Worm (Caenorhabditis elegans) whole organism, young adult: Measurements from ENCODE around the gene scl-26.

Source experiments
- B0336.3 ChIP-seq: fragments of 200-800 bp; sonication (Bioruptor generic); IDR thresholded peaks from 2 replicates; pipeline ENCODE4 v1.3.6; 2022; ENCODE audit warnings: missing genetic modification characterization, missing compliant biosample characterization
- F49E8.2 ChIP-seq: sonication (generic microtip); optimal IDR thresholded peaks from 3 replicates; lab custom pipeline; 2017; ENCODE audit warnings: missing genetic modification characterization, mild to moderate bottlenecking, missing compliant biosample characterization, antibody characterized with exemption, moderate library complexity; ENCODE audit not compliant: insufficient read depth
- Y95B8A.8 ChIP-seq: fragments of 200-800 bp; sonication (Bioruptor generic); IDR thresholded peaks from 2 replicates; pipeline ENCODE4 v1.3.6; 2022; ENCODE audit warnings: missing genetic modification reagents, missing genetic modification characterization, missing compliant biosample characterization
- ZK185.1 ChIP-seq: sonication (generic microtip); optimal IDR thresholded peaks from 2 replicates; lab custom pipeline; 2016; ENCODE audit warnings: mild to moderate bottlenecking, missing genetic modification characterization, missing compliant biosample characterization; ENCODE audit not compliant: poor library complexity, severe bottlenecking
- ama-1 ChIP-seq, 3 experiments: fragments of 150-350 bp in 1 of 3; sonication (generic microtip) in 2 of 3; optimal IDR thresholded peaks; 2 replicates each; lab custom pipeline; 2014 to 2018; ENCODE audit warnings: missing biosample characterization in 2 of 3, missing genetic modification characterization in 2 of 3, missing genetic modification reagents in 2 of 3
- atf-7 ChIP-seq: sonication (generic microtip); optimal IDR thresholded peaks from 2 replicates; lab custom pipeline; 2017; ENCODE audit warnings: mild to moderate bottlenecking, missing genetic modification characterization, missing compliant biosample characterization
- athp-1 ChIP-seq: sonication (generic microtip); optimal IDR thresholded peaks from 2 replicates; lab custom pipeline; 2017; ENCODE audit warnings: mild to moderate bottlenecking, missing genetic modification characterization, missing compliant biosample characterization
- attf-3 ChIP-seq: fragments of 200-800 bp; sonication (Bioruptor generic); conservative IDR thresholded peaks from 2 replicates; pipeline ENCODE4 v1.3.6; 2022; ENCODE audit warnings: missing genetic modification reagents, missing genetic modification characterization, missing compliant biosample characterization
- attf-5 ChIP-seq: fragments of 200-800 bp; sonication (Bioruptor generic); optimal IDR thresholded peaks from 2 replicates; lab custom pipeline; 2018; ENCODE audit warnings: mild to moderate bottlenecking, missing genetic modification characterization, missing compliant biosample characterization
- ccch-3 ChIP-seq: fragments of 200-800 bp; sonication (Bioruptor generic); optimal IDR thresholded peaks from 2 replicates; lab custom pipeline; 2018; ENCODE audit warnings: mild to moderate bottlenecking, missing genetic modification characterization, missing compliant biosample characterization
- ceh-27 ChIP-seq: fragments of 200-800 bp; sonication (Bioruptor generic); optimal IDR thresholded peaks from 2 replicates; lab custom pipeline; 2018; ENCODE audit warnings: mild to moderate bottlenecking, missing genetic modification characterization, moderate library complexity, missing compliant biosample characterization
- ceh-40 ChIP-seq: fragments of 200-800 bp; sonication (Bioruptor generic); IDR thresholded peaks from 2 replicates; pipeline ENCODE4 v1.3.6; 2022; ENCODE audit warnings: missing genetic modification characterization, missing compliant biosample characterization
- ceh-91 ChIP-seq: fragments of 200-800 bp; sonication (Bioruptor generic); IDR thresholded peaks from 2 replicates; pipeline ENCODE4 v1.3.6; 2022; ENCODE audit warnings: missing genetic modification reagents, missing genetic modification characterization, missing compliant biosample characterization
- chd-7 ChIP-seq: sonication (generic microtip); optimal IDR thresholded peaks from 2 replicates; lab custom pipeline; 2016; ENCODE audit warnings: mild to moderate bottlenecking, missing genetic modification characterization, moderate library complexity, missing compliant biosample characterization
- dox-1 ChIP-seq: fragments of 200-800 bp; sonication (Bioruptor generic); IDR thresholded peaks from 2 replicates; pipeline ENCODE4 v1.3.6; 2022; ENCODE audit warnings: missing genetic modification reagents, missing genetic modification characterization, missing compliant biosample characterization
- dpff-1 ChIP-seq: sonication (generic microtip); optimal IDR thresholded peaks from 2 replicates; lab custom pipeline; 2017; ENCODE audit warnings: mild to moderate bottlenecking, missing genetic modification characterization, missing compliant biosample characterization
- dpl-1 ChIP-seq: fragments of 150-350 bp; optimal IDR thresholded peaks from 2 replicates; lab custom pipeline; 2014; ENCODE audit warnings: missing biosample characterization, missing genetic modification reagents, missing genetic modification characterization
- efl-1 ChIP-seq: fragments of 150-350 bp; optimal IDR thresholded peaks from 2 replicates; lab custom pipeline; 2014; ENCODE audit warnings: missing biosample characterization, missing genetic modification reagents, missing genetic modification characterization
- gei-17 ChIP-seq: fragments of 200-800 bp; sonication (Bioruptor generic); optimal IDR thresholded peaks from 2 replicates; lab custom pipeline; 2018; ENCODE audit warnings: mild to moderate bottlenecking, missing genetic modification characterization, missing compliant biosample characterization
- hlh-26 ChIP-seq: fragments of 200-800 bp; sonication (Bioruptor generic); conservative IDR thresholded peaks from 2 replicates; pipeline ENCODE4 v1.3.6; 2022; ENCODE audit warnings: missing genetic modification reagents, missing genetic modification characterization, missing compliant biosample characterization
- hmg-1.2 ChIP-seq: fragments of 200-800 bp; sonication (Bioruptor generic); IDR thresholded peaks from 2 replicates; pipeline ENCODE4 v1.3.6; 2022; ENCODE audit warnings: missing genetic modification reagents, missing genetic modification characterization, missing compliant biosample characterization
- lin-35 ChIP-seq, 3 experiments: fragments of 150-350 bp in 2 of 3; sonication (generic microtip) in 1 of 3; optimal IDR thresholded peaks; 2 replicates each; lab custom pipeline; 2014 to 2018; ENCODE audit warnings: missing biosample characterization in 3 of 3, missing genetic modification characterization in 3 of 3, missing genetic modification reagents in 3 of 3
- lin-40 ChIP-seq: sonication (generic microtip); optimal IDR thresholded peaks from 2 replicates; lab custom pipeline; 2016; ENCODE audit warnings: missing genetic modification characterization, mild to moderate bottlenecking, missing compliant biosample characterization, missing genotype, missing genetic modification reagents
- lin-54 ChIP-seq: fragments of 200-800 bp; sonication (Bioruptor generic); optimal IDR thresholded peaks from 2 replicates; lab custom pipeline; 2018; ENCODE audit warnings: mild to moderate bottlenecking, missing genetic modification characterization, missing compliant biosample characterization
- madf-3 ChIP-seq: fragments of 200-800 bp; sonication (Bioruptor generic); IDR thresholded peaks from 2 replicates; pipeline ENCODE4 v1.3.6; 2022; ENCODE audit warnings: missing genetic modification reagents, missing genetic modification characterization, missing compliant biosample characterization
- mcd-1 ChIP-seq: fragments of 200-800 bp; sonication (Bioruptor generic); IDR thresholded peaks from 2 replicates; pipeline ENCODE4 v1.3.6; 2022; ENCODE audit warnings: missing genetic modification reagents, missing genetic modification characterization, missing compliant biosample characterization
- mxl-1 ChIP-seq: sonication (generic microtip); optimal IDR thresholded peaks from 2 replicates; lab custom pipeline; 2016; ENCODE audit warnings: missing genetic modification characterization, missing compliant biosample characterization
- nfya-1 ChIP-seq: sonication (generic microtip); optimal IDR thresholded peaks from 2 replicates; lab custom pipeline; 2017; ENCODE audit warnings: antibody characterized with exemption, missing compliant biosample characterization, missing genetic modification characterization, borderline replicate concordance; ENCODE audit not compliant: insufficient read depth
- nhr-27 ChIP-seq: fragments of 200-800 bp; sonication (Bioruptor generic); optimal IDR thresholded peaks from 2 replicates; lab custom pipeline; 2018; ENCODE audit warnings: mild to moderate bottlenecking, missing genetic modification characterization, moderate library complexity, missing compliant biosample characterization
- pbrm-1 ChIP-seq: fragments of 200-800 bp; sonication (Bioruptor generic); IDR thresholded peaks from 2 replicates; pipeline ENCODE4 v1.3.6; 2022; ENCODE audit warnings: missing genetic modification reagents, missing genetic modification characterization, missing compliant biosample characterization
- pha-4 ChIP-seq: fragments of 150-350 bp; sonication (generic microtip); optimal IDR thresholded peaks from 2 replicates; lab custom pipeline; 2014; ENCODE audit warnings: missing biosample characterization, missing genetic modification reagents, missing genetic modification characterization
- rcor-1 ChIP-seq: fragments of 200-800 bp; sonication (Bioruptor generic); IDR thresholded peaks from 2 replicates; pipeline ENCODE4 v1.3.6; 2022; ENCODE audit warnings: missing genetic modification reagents, missing genetic modification characterization, missing compliant biosample characterization
- rec-8 ChIP-seq, 2 experiments: sonication (generic microtip); optimal IDR thresholded peaks; 2 replicates each; lab custom pipeline; 2016; ENCODE audit warnings: mild to moderate bottlenecking in 2 of 2, missing genetic modification characterization in 2 of 2, missing genetic modification reagents in 2 of 2, missing genotype in 2 of 2, missing biosample characterization in 1 of 2, missing compliant biosample characterization in 1 of 2, moderate library complexity in 1 of 2
- repo-1 ChIP-seq: sonication (generic microtip); optimal IDR thresholded peaks from 2 replicates; lab custom pipeline; 2017; ENCODE audit warnings: mild to moderate bottlenecking, missing genetic modification characterization, missing compliant biosample characterization
- snpc-4 ChIP-seq, 5 experiments: fragments of 150-350 bp in 1 of 5; sonication (generic microtip) in 4 of 5; optimal IDR thresholded peaks; 2 replicates each; lab custom pipeline; 2014 to 2018; ENCODE audit warnings: missing genetic modification characterization in 5 of 5, missing biosample characterization in 3 of 5, antibody characterized with exemption in 2 of 5, mild to moderate bottlenecking in 2 of 5, missing compliant biosample characterization in 2 of 5, missing genotype in 2 of 5, moderate library complexity in 2 of 5, missing genetic modification reagents in 1 of 5
- tbp1 ChIP-seq: fragments of 200-800 bp; sonication (Bioruptor generic); optimal IDR thresholded peaks from 2 replicates; lab custom pipeline; 2018; ENCODE audit warnings: mild to moderate bottlenecking, missing genetic modification characterization, missing compliant biosample characterization
- ztf-22 ChIP-seq: fragments of 200-800 bp; sonication (Bioruptor generic); optimal IDR thresholded peaks from 2 replicates; lab custom pipeline; 2018; ENCODE audit warnings: mild to moderate bottlenecking, missing genetic modification characterization, moderate library complexity, missing compliant biosample characterization
- ztf-25 ChIP-seq: fragments of 200-800 bp; sonication (Bioruptor generic); IDR thresholded peaks from 2 replicates; pipeline ENCODE4 v1.3.6; 2022; ENCODE audit warnings: missing genetic modification reagents, missing genetic modification characterization, missing compliant biosample characterization

The scl-26 gene

DNA sequence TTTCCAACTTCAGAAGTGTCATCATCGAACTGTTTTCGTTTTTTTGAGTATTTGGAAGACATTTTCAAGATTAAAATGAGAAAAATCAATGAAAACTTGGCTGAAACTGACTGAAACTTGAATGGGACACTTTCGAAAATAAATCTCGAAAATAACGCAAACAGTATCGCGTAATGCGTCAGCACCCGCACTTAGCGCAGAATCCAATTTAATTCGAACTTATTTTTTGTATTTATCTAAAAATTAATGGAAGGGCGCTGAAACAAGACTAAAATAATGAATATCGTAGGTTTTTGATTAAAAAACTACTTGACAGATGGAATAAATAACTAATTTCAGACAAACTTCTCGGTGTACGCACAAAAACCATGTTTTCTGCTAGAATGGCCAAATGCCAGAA, 25.8 kb downstream of the scl-26 start, which contains the start of the genes snu-66 and ints-9 (continued):
- TF ChIP-seq mcd-1 (GFP tag; lab: Robert Waterston, UW) (peak; percentile 80), lin-40 (peak; percentile 43), ZK185.1 (tag; lab: Kevin White, UChicago) (peak; percentile 46), B0336.3 (no peak), attf-5 (GFP tag; lab: Kevin White, UChicago) (peak; percentile 65), dox-1 (GFP tag; lab: Robert Waterston, UW) (0 out of 2 replicates have a peak, but pooled peaks have one; percentile 16), ceh-91 (GFP tag; lab: Robert Waterston, UW) (0 out of 2 replicates have a peak, but pooled peaks have one; percentile 11), rec-8 (tag; optimal IDR thresholded peaks at IDR 0.05; lab: Kevin White, UChicago) (no peak), lin-35 (GFP tag; optimal IDR thresholded peaks at IDR 0.05; lab: Kevin White, UChicago) (peak in 1 of 3 experiments; percentile 75), ama-1 (optimal IDR thresholded peaks at IDR 0.05; lab: Kevin White, UChicago) (no peak), ama-1 (GFP tag; optimal IDR thresholded peaks at IDR 0.05; lab: Kevin White, UChicago) (no peak), lin-54 (GFP tag; lab: Kevin White, UChicago) (peak; percentile 48), ztf-22 (GFP tag; lab: Kevin White, UChicago) (no peak), mxl-1 (tag; lab: Kevin White, UChicago) (no peak), gei-17 (GFP tag; lab: Kevin White, UChicago) (no peak)
- TF ChIP-seq, all 124 proteins: peak for 19

DNA sequence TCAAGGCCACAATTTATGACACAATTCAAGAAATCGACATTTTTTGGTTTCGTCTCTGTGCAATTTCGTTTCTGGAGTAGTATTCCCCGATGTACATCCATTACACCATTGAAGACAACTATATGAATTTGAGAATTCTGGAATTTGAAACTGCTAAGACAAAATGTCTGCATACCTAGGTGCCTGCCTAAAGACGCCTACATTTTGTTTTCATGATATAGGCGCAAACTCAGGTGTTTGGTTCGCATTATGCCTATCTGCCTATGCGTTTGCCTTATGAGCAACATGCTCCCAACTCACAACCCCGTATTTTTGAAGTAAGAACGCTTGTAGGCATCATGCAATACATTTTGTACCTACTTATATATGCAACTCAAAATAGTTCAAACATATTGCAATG, 30.4 kb downstream of the scl-26 start, which contains the start of gene F19F10.14:
Gene F19F10.14 (minus strand): TSS at position 101 of the 400 bp plus-strand sequence.
- no peak for TF ChIP-seq rcor-1
- no peak for TF ChIP-seq repo-1 (tag; lab: Kevin White, UChicago)
- no peak for TF ChIP-seq pha-4 (tag; lab: Kevin White, UChicago)
- TF ChIP-seq snpc-4 (GFP tag; optimal IDR thresholded peaks at IDR 0.05; lab: Kevin White, UChicago) = no peak
- TF ChIP-seq snpc-4 (tag; optimal IDR thresholded peaks at IDR 0.05; lab: Kevin White, UChicago) = no peak
- TF ChIP-seq ceh-27 (GFP tag; lab: Kevin White, UChicago) = no peak
- no peak for TF ChIP-seq attf-3 (GFP tag; lab: Robert Waterston, UW)
- TF ChIP-seq pbrm-1 = no peak
- no peak for TF ChIP-seq dox-1 (GFP tag; lab: Robert Waterston, UW)
- TF ChIP-seq ama-1 (optimal IDR thresholded peaks at IDR 0.05; lab: Kevin White, UChicago) = no peak
- no peak for TF ChIP-seq ama-1 (GFP tag; optimal IDR thresholded peaks at IDR 0.05; lab: Kevin White, UChicago)
- no peak for TF ChIP-seq efl-1 (GFP tag; lab: Kevin White, UChicago)

DNA sequence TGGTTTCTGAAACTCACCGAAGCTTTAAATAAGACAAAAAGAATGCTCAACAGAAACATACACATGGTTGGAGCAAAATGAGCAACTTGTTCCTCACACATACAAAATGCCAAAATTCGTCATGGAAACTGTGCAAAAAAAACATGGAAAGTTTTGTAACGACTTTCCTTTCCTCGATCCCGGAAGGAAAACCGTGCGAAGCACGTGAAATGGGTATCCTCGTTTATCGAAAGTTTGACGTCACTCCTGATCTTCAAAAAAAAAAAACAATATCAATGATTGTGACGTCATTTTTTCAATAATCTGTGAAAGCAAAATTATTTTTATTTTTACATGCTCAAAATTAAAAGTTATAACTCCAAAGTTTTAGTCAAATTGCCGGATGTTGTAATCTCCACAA, 31.1 kb downstream of the scl-26 start, which contains the start of gene clec-212:
Gene clec-212 (minus strand): TSS at position 101 of the 400 bp plus-strand sequence.
- TF ChIP-seq lin-40 (no peak), B0336.3 (no peak), nfya-1 (no peak), tbp1 (GFP tag; lab: Kevin White, UChicago) (no peak), nhr-27 (tag; lab: Kevin White, UChicago) (no peak), ztf-25 (GFP tag; lab: Robert Waterston, UW) (no peak), efl-1 (GFP tag; lab: Kevin White, UChicago) (no peak), athp-1 (tag; lab: Kevin White, UChicago) (no peak), F49E8.2 (tag; lab: Kevin White, UChicago) (no peak), chd-7 (tag; lab: Kevin White, UChicago) (no peak), dpff-1 (tag; lab: Kevin White, UChicago) (no peak), madf-3 (GFP tag; lab: Robert Waterston, UW) (no peak), ceh-40 (GFP tag; lab: Robert Waterston, UW) (no peak), dpl-1 (GFP tag; lab: Kevin White, UChicago) (no peak), atf-7 (tag; lab: Kevin White, UChicago) (no peak), hlh-26 (no peak), ccch-3 (GFP tag; lab: Kevin White, UChicago) (no peak), hmg-1.2 (GFP tag; lab: Robert Waterston, UW) (no peak), Y95B8A.8 (GFP tag; lab: Robert Waterston, UW) (no peak)
